Fruit fly (Drosophila melanogaster) whole organism, embryonic: ENCODE data around the gene CG42592.
A peak's percentile ranks its signal among the peaks of the same experiment; 100 is the strongest.

ENCODE experiments used
- Adf1 ChIP-seq: fragments of 200-800 bp; sonication (Bioruptor generic); IDR thresholded peaks from 2 replicates; pipeline ENCODE4 v1.3.6; 2022; ENCODE audit warnings: missing biosample characterization, missing genetic modification characterization
- Atf6 ChIP-seq: fragments of 200-800 bp; sonication (Bioruptor generic); IDR thresholded peaks from 2 replicates; pipeline ENCODE4 v1.3.6; 2022; ENCODE audit warnings: missing biosample characterization, missing genetic modification characterization
- B-H1 ChIP-seq: fragments of 200-800 bp; sonication (Bioruptor generic); IDR thresholded peaks from 3 replicates; pipeline ENCODE4 v1.3.6; 2022; ENCODE audit warnings: missing biosample characterization, missing genetic modification characterization
- CG10431 ChIP-seq: fragments of 200-800 bp; sonication (Bioruptor generic); optimal IDR thresholded peaks from 3 replicates; lab custom pipeline; 2018; ENCODE audit warnings: missing biosample characterization, mild to moderate bottlenecking, missing genetic modification characterization
- CG11504 ChIP-seq: fragments of 200-800 bp; sonication (Bioruptor generic); optimal IDR thresholded peaks from 3 replicates; lab custom pipeline; 2019; ENCODE audit warnings: missing biosample characterization, mild to moderate bottlenecking, missing genetic modification characterization, moderate library complexity
- CG17361 ChIP-seq: fragments of 200-800 bp; sonication (Bioruptor generic); IDR thresholded peaks from 3 replicates; pipeline ENCODE4 v1.3.6; 2022; ENCODE audit warnings: missing biosample characterization, missing genetic modification characterization
- CG17612 ChIP-seq: fragments of 200-800 bp; sonication (Bioruptor generic); IDR thresholded peaks from 2 replicates; pipeline ENCODE4 v1.3.6; 2022; ENCODE audit warnings: missing biosample characterization, missing genetic modification characterization
- CG17829 ChIP-seq: fragments of 200-800 bp; optimal IDR thresholded peaks from 2 replicates; lab custom pipeline; 2019; ENCODE audit warnings: missing biosample characterization, mild to moderate bottlenecking, missing genetic modification characterization, moderate library complexity
- CG30020 ChIP-seq: fragments of 200-800 bp; optimal IDR thresholded peaks from 2 replicates; lab custom pipeline; 2019; ENCODE audit warnings: missing biosample characterization, mild to moderate bottlenecking, missing genetic modification characterization, moderate library complexity
- CG3163 ChIP-seq: fragments of 200-800 bp; sonication (Bioruptor generic); optimal IDR thresholded peaks from 3 replicates; lab custom pipeline; 2016; ENCODE audit warnings: missing biosample characterization, missing genetic modification characterization
- CG33213 ChIP-seq: fragments of 200-800 bp; sonication (Bioruptor generic); optimal IDR thresholded peaks from 3 replicates; lab custom pipeline; 2016; ENCODE audit warnings: missing biosample characterization, missing genetic modification characterization
- CG4282 ChIP-seq: fragments of 200-800 bp; sonication (Bioruptor generic); optimal IDR thresholded peaks from 2 replicates; lab custom pipeline; 2016; ENCODE audit warnings: missing biosample characterization, missing genetic modification characterization
- CG4820 ChIP-seq: fragments of 200-800 bp; sonication (Bioruptor generic); optimal IDR thresholded peaks from 3 replicates; lab custom pipeline; 2016; ENCODE audit warnings: missing biosample characterization, missing genetic modification characterization
- CG5245 ChIP-seq: fragments of 200-800 bp; sonication (Bioruptor generic); optimal IDR thresholded peaks from 3 replicates; lab custom pipeline; 2016; ENCODE audit warnings: missing biosample characterization, missing genetic modification characterization
- CG6272 ChIP-seq: fragments of 200-800 bp; sonication (Bioruptor generic); IDR thresholded peaks from 2 replicates; pipeline ENCODE4 v1.3.6; 2022; ENCODE audit warnings: missing biosample characterization, missing genetic modification characterization
- CG6654 ChIP-seq: fragments of 200-800 bp; sonication (Bioruptor generic); optimal IDR thresholded peaks from 2 replicates; lab custom pipeline; 2017; ENCODE audit warnings: missing biosample characterization, mild to moderate bottlenecking, missing genetic modification characterization
- CG7745 ChIP-seq: fragments of 200-800 bp; sonication (Bioruptor generic); optimal IDR thresholded peaks from 2 replicates; lab custom pipeline; 2018; ENCODE audit warnings: missing biosample characterization, mild to moderate bottlenecking, missing genetic modification characterization, moderate library complexity
- CG7963 ChIP-seq: fragments of 200-800 bp; sonication (Bioruptor generic); IDR thresholded peaks from 3 replicates; pipeline ENCODE4 v1.3.6; 2022; ENCODE audit warnings: missing biosample characterization, missing genetic modification characterization; ENCODE audit not compliant: partially characterized antibody
- CG8359 ChIP-seq: fragments of 200-800 bp; sonication (Bioruptor generic); optimal IDR thresholded peaks from 2 replicates; lab custom pipeline; 2017; ENCODE audit warnings: missing biosample characterization, mild to moderate bottlenecking, missing genetic modification characterization, borderline replicate concordance
- Chrac-16 ChIP-seq: fragments of 200-800 bp; sonication (Bioruptor generic); optimal IDR thresholded peaks from 3 replicates; lab custom pipeline; 2016; ENCODE audit warnings: missing biosample characterization, missing genetic modification characterization
- D19B ChIP-seq: fragments of 200-800 bp; sonication (Bioruptor generic); optimal IDR thresholded peaks from 2 replicates; lab custom pipeline; 2017; ENCODE audit warnings: missing biosample characterization, mild to moderate bottlenecking, missing genetic modification characterization
- Doc2 ChIP-seq: fragments of 200-800 bp; sonication (Bioruptor generic); IDR thresholded peaks from 2 replicates; pipeline ENCODE4 v1.3.6; 2022; ENCODE audit warnings: missing biosample characterization, missing genetic modification characterization
- Drgx ChIP-seq: fragments of 200-800 bp; sonication (Bioruptor generic); IDR thresholded peaks from 2 replicates; pipeline ENCODE4 v1.3.6; 2022; ENCODE audit warnings: missing biosample characterization, missing genetic modification characterization
- Gug ChIP-seq: fragments of 200-800 bp; sonication (Bioruptor generic); IDR thresholded peaks from 4 replicates; pipeline ENCODE4 v1.3.6; 2022; ENCODE audit warnings: missing biosample characterization, missing genetic modification characterization
- HHEX ChIP-seq: fragments of 200-800 bp; sonication (Bioruptor generic); optimal IDR thresholded peaks from 3 replicates; lab custom pipeline; 2017; ENCODE audit warnings: missing biosample characterization, mild to moderate bottlenecking, missing genetic modification characterization, missing genetic modification reagents
- Hey ChIP-seq: fragments of 200-800 bp; sonication (Bioruptor generic); optimal IDR thresholded peaks from 3 replicates; lab custom pipeline; 2018; ENCODE audit warnings: missing biosample characterization, mild to moderate bottlenecking, missing genetic modification characterization
- Jarid2 ChIP-seq: fragments of 200-800 bp; sonication (Bioruptor generic); optimal IDR thresholded peaks from 3 replicates; lab custom pipeline; 2017; ENCODE audit warnings: mild to moderate bottlenecking, missing biosample characterization, missing genetic modification reagents, missing genetic modification characterization
- Lim3 ChIP-seq: fragments of 200-800 bp; sonication (Bioruptor generic); IDR thresholded peaks from 2 replicates; pipeline ENCODE4 v1.3.6; 2022; ENCODE audit warnings: missing biosample characterization, missing genetic modification characterization
- MESR4 ChIP-seq: fragments of 200-800 bp; sonication (Bioruptor generic); optimal IDR thresholded peaks from 2 replicates; lab custom pipeline; 2018; ENCODE audit warnings: missing biosample characterization, mild to moderate bottlenecking, missing genetic modification characterization, moderate library complexity
- Pdp1 ChIP-seq, 2 experiments: fragments of 200-800 bp; sonication (Bioruptor generic); optimal IDR thresholded peaks; 3 replicates each; lab custom pipeline; 2016; ENCODE audit warnings: missing biosample characterization in 2 of 2, missing genetic modification characterization in 2 of 2, mild to moderate bottlenecking in 1 of 2, moderate library complexity in 1 of 2
- Sry-δ ChIP-seq: fragments of 200-800 bp; sonication (Bioruptor generic); optimal IDR thresholded peaks from 2 replicates; lab custom pipeline; 2016; ENCODE audit warnings: missing biosample characterization, missing genetic modification characterization
- Xrp1 ChIP-seq: fragments of 200-800 bp; sonication (Bioruptor generic); IDR thresholded peaks from 2 replicates; pipeline ENCODE4 v1.3.6; 2022; ENCODE audit warnings: missing biosample characterization, missing genetic modification characterization
- ab ChIP-seq: fragments of 200-800 bp; sonication (Bioruptor generic); optimal IDR thresholded peaks from 2 replicates; lab custom pipeline; 2016; ENCODE audit warnings: missing biosample characterization, missing genetic modification characterization
- ac ChIP-seq: fragments of 200-800 bp; sonication (Bioruptor generic); optimal IDR thresholded peaks from 3 replicates; lab custom pipeline; 2017; ENCODE audit warnings: missing biosample characterization, mild to moderate bottlenecking, missing genetic modification characterization
- bbx ChIP-seq: fragments of 200-800 bp; sonication (Bioruptor generic); IDR thresholded peaks from 2 replicates; pipeline ENCODE4 v1.3.6; 2022; ENCODE audit warnings: missing biosample characterization, missing genetic modification characterization; ENCODE audit not compliant: partially characterized antibody
- caup ChIP-seq: fragments of 200-800 bp; sonication (Bioruptor generic); optimal IDR thresholded peaks from 3 replicates; lab custom pipeline; 2017; ENCODE audit warnings: missing biosample characterization, mild to moderate bottlenecking, missing genetic modification characterization, moderate library complexity; ENCODE audit not compliant: severe bottlenecking
- en ChIP-seq: fragments of 200-800 bp; sonication (Bioruptor generic); optimal IDR thresholded peaks from 2 replicates; lab custom pipeline; 2016; ENCODE audit warnings: missing biosample characterization, missing genetic modification characterization
- jing ChIP-seq: fragments of 200-800 bp; sonication (Bioruptor generic); optimal IDR thresholded peaks from 2 replicates; lab custom pipeline; 2018; ENCODE audit warnings: missing biosample characterization, mild to moderate bottlenecking, missing genetic modification characterization
- jumu ChIP-seq: fragments of 200-800 bp; sonication (Bioruptor generic); optimal IDR thresholded peaks from 3 replicates; lab custom pipeline; 2016; ENCODE audit warnings: missing biosample characterization, missing genetic modification characterization
- ken ChIP-seq: fragments of 200-800 bp; sonication (Bioruptor generic); IDR thresholded peaks from 3 replicates; pipeline ENCODE4 v1.3.6; 2022; ENCODE audit warnings: missing biosample characterization, missing genetic modification characterization
- lmd ChIP-seq: fragments of 200-800 bp; sonication (Bioruptor generic); IDR thresholded peaks from 2 replicates; pipeline ENCODE4 v1.3.6; 2022; ENCODE audit warnings: missing biosample characterization, missing genetic modification characterization
- oc ChIP-seq: fragments of 200-800 bp; sonication (Bioruptor generic); optimal IDR thresholded peaks from 2 replicates; lab custom pipeline; 2018; ENCODE audit warnings: missing biosample characterization, mild to moderate bottlenecking, missing genetic modification characterization, moderate library complexity
- p53 ChIP-seq: fragments of 200-800 bp; sonication (Bioruptor generic); optimal IDR thresholded peaks from 2 replicates; lab custom pipeline; 2016; ENCODE audit warnings: missing biosample characterization, missing genetic modification characterization
- pita ChIP-seq: fragments of 200-800 bp; sonication (Bioruptor generic); optimal IDR thresholded peaks from 2 replicates; lab custom pipeline; 2017; ENCODE audit warnings: missing biosample characterization, mild to moderate bottlenecking, missing genetic modification characterization
- pros ChIP-seq: fragments of 200-800 bp; sonication (Bioruptor generic); optimal IDR thresholded peaks from 3 replicates; lab custom pipeline; 2019; ENCODE audit warnings: missing biosample characterization, mild to moderate bottlenecking, missing genetic modification characterization, moderate library complexity
- sd ChIP-seq: fragments of 200-800 bp; sonication (Bioruptor generic); optimal IDR thresholded peaks from 3 replicates; lab custom pipeline; 2018; ENCODE audit warnings: missing biosample characterization, mild to moderate bottlenecking, missing genetic modification characterization, moderate library complexity
- slbo ChIP-seq: fragments of 200-800 bp; sonication (Bioruptor generic); IDR thresholded peaks from 2 replicates; pipeline ENCODE4 v1.3.6; 2022; ENCODE audit warnings: missing biosample characterization, missing genetic modification characterization
- sqz ChIP-seq: fragments of 200-800 bp; sonication (Bioruptor generic); optimal IDR thresholded peaks from 3 replicates; lab custom pipeline; 2018; ENCODE audit warnings: missing biosample characterization, mild to moderate bottlenecking, missing genetic modification characterization
- twi ChIP-seq: fragments of 200-800 bp; optimal IDR thresholded peaks from 2 replicates; lab custom pipeline; 2019; ENCODE audit warnings: missing biosample characterization, mild to moderate bottlenecking, missing genetic modification characterization, moderate library complexity
- vnd ChIP-seq: fragments of 200-800 bp; sonication (Bioruptor generic); IDR thresholded peaks from 3 replicates; pipeline ENCODE4 v1.3.6; 2022; ENCODE audit warnings: missing biosample characterization, missing genetic modification characterization; ENCODE audit not compliant: partially characterized antibody
- wek ChIP-seq: fragments of 200-800 bp; sonication (Bioruptor generic); optimal IDR thresholded peaks from 3 replicates; lab custom pipeline; 2018; ENCODE audit warnings: missing biosample characterization, mild to moderate bottlenecking, missing genetic modification characterization, moderate library complexity
- zfh1 ChIP-seq: fragments of 200-800 bp; sonication (Bioruptor generic); IDR thresholded peaks from 3 replicates; pipeline ENCODE4 v1.3.6; 2022; ENCODE audit warnings: missing biosample characterization, missing genetic modification characterization

CG42592 gene

dm6 chr3R:29830925-29831324, 5.2 kb downstream of the CG42592 start (continued):
- TF ChIP-seq ac: peak; percentile 56
- no peak for TF ChIP-seq ab
- no peak for TF ChIP-seq CG3163 (GFP tag; lab: Kevin White, UChicago)
- TF ChIP-seq ken (GFP tag; lab: Robert Waterston, UW): no peak
- no peak for TF ChIP-seq pita (GFP tag; lab: Kevin White, UChicago)
- TF ChIP-seq Xrp1 (GFP tag; lab: Robert Waterston, UW): peak; percentile 69
- no peak for TF ChIP-seq Lim3 (GFP tag; lab: Robert Waterston, UW)
- no peak for TF ChIP-seq lmd (GFP tag; lab: Robert Waterston, UW)
- peak; percentile 51; the same call in 2 of the 3 replicates for TF ChIP-seq zfh1 (GFP tag; lab: Robert Waterston, UW)
- no peak for TF ChIP-seq bbx
- peak; percentile 66 for TF ChIP-seq CG8359
- TF ChIP-seq CG17829: peak; percentile 30
- no peak for TF ChIP-seq slbo (GFP tag; lab: Robert Waterston, UW)
- TF ChIP-seq caup: no peak
- TF ChIP-seq CG17612 (GFP tag; lab: Robert Waterston, UW): no peak
- no peak for TF ChIP-seq MESR4
- TF ChIP-seq Adf1 (GFP tag; lab: Robert Waterston, UW): no peak
- no peak for TF ChIP-seq CG6272 (GFP tag; lab: Robert Waterston, UW)
- no peak for TF ChIP-seq CG10431 (GFP tag; lab: Kevin White, UChicago)
- no peak for TF ChIP-seq CG7963 (GFP tag; lab: Robert Waterston, UW)
- no peak for TF ChIP-seq p53 (GFP tag; lab: Kevin White, UChicago)
- no peak for TF ChIP-seq D19B (GFP tag; lab: Kevin White, UChicago)
- TF ChIP-seq CG6654 (GFP tag; lab: Kevin White, UChicago): no peak
- TF ChIP-seq HHEX (GFP tag; lab: Kevin White, UChicago): peak; percentile 43
- TF ChIP-seq Pdp1 (GFP tag; optimal IDR thresholded peaks at IDR 0.05; lab: Kevin White, UChicago): no peak
- TF ChIP-seq Hey: no peak
- TF ChIP-seq sd (tag; lab: Kevin White, UChicago): no peak
- no peak for TF ChIP-seq Sry-δ (GFP tag; lab: Kevin White, UChicago)
- no peak for TF ChIP-seq pros
- no peak for TF ChIP-seq jing (GFP tag; lab: Kevin White, UChicago)
- no peak for TF ChIP-seq jumu (GFP tag; lab: Kevin White, UChicago)
- TF ChIP-seq en (GFP tag; lab: Kevin White, UChicago): no peak
- no peak for TF ChIP-seq CG5245 (GFP tag; lab: Kevin White, UChicago)
- no peak for TF ChIP-seq Chrac-16 (GFP tag; lab: Kevin White, UChicago)
- no peak for TF ChIP-seq CG4820 (GFP tag; lab: Kevin White, UChicago)
- no peak for TF ChIP-seq vnd (GFP tag; lab: Robert Waterston, UW)
- TF ChIP-seq sqz (GFP tag; lab: Kevin White, UChicago): no peak
- TF ChIP-seq Gug (GFP tag; lab: Robert Waterston, UW): no peak
- TF ChIP-seq oc: no peak
- peak; percentile 24 for TF ChIP-seq CG33213 (GFP tag; lab: Kevin White, UChicago)
- no peak for TF ChIP-seq twi
- peak; percentile 45 for TF ChIP-seq wek (GFP tag; lab: Kevin White, UChicago)
- TF ChIP-seq CG4282 (GFP tag; lab: Kevin White, UChicago): no peak
- no peak for TF ChIP-seq Drgx (GFP tag; lab: Robert Waterston, UW)
- no peak for TF ChIP-seq Doc2 (GFP tag; lab: Robert Waterston, UW)
- TF ChIP-seq CG11504 (tag; lab: Kevin White, UChicago): no peak
- no peak for TF ChIP-seq CG7745 (tag; lab: Kevin White, UChicago)
- no peak for TF ChIP-seq CG30020 (tag; lab: Kevin White, UChicago)
- TF ChIP-seq Jarid2: peak; percentile 15
- TF ChIP-seq Atf6 (GFP tag; lab: Robert Waterston, UW): no peak
- no peak for TF ChIP-seq CG17361 (GFP tag; lab: Robert Waterston, UW)
- TF ChIP-seq B-H1 (GFP tag; lab: Robert Waterston, UW): no peak
